Fruit fly (Drosophila melanogaster): Measurements from ENCODE around the gene AIF.

AIF gene

DNA sequence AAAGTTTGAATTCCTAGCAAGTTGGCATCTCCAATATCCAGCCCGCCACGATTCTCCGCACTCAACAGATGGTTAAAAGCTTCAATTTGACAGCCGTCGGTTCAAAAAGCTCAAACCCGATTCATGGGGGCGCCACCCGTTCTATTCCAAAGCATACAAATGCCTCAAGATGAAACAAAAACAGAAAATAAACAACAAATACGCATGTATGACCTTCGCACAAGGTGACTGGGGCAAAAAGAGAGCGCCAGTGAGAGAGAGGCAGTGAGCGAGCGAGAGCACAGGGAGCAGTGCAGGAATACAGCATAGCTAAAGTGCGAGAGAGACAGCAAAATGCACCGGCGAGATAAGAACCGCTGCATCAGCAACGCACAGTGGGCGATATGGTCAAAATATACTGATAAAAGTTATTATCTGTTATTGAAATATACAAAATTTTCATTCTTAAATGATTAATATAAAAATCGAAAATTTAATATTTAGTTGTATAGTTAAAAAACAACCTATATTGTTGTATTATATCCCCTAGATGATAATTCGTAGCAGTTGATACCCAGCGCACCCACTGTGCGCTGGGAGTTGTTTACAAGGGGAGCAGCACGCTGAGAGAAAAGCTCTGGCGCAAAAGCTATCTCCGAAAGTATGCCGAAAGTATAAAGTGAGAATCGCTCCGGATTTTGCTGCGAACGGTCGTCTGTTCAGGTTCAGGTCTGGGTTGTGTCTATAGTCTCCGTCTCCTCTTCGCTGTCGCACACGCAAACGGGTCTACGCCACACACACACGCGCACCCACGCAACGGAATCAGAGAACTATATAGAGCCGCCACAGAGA lies 21.2 kb upstream of the AIF start, which contains the start of gene Glyp (continued):
- TF ChIP-seq Dip2 (GFP tag; IDR thresholded peaks at IDR 0.05) (peak; percentile 37; the same call in 1 of the 2 replicates), CG16813 (GFP tag; IDR thresholded peaks at IDR 0.05; ENCODE audit: partially characterized antibody) (no peak), CG2712 (tag; optimal IDR thresholded peaks at IDR 0.05) (peak; percentile 98), D19A (tag; optimal IDR thresholded peaks at IDR 0.05) (peak; percentile 95), CG14860 (GFP tag; IDR thresholded peaks at IDR 0.05; ENCODE audit: partially characterized antibody) (no peak), ci (GFP tag; IDR thresholded peaks at IDR 0.05) (peak; percentile 89), Scr (GFP tag; IDR thresholded peaks at IDR 0.05; ENCODE audit: partially characterized antibody) (no peak; the same call in 1 of the 2 replicates), CG10565 (GFP tag; optimal IDR thresholded peaks at IDR 0.05) (peak; percentile 81), Camta (GFP tag; optimal IDR thresholded peaks at IDR 0.05) (no peak), CG4707 (GFP tag; optimal IDR thresholded peaks at IDR 0.05) (peak; percentile 99), CG33213 (GFP tag; optimal IDR thresholded peaks at IDR 0.05) (peak; percentile 20), CG31224 (GFP tag; IDR thresholded peaks at IDR 0.05) (peak; percentile 91), CG3407 (GFP tag; optimal IDR thresholded peaks at IDR 0.05) (peak; percentile 93), CG9215 (GFP tag; IDR thresholded peaks at IDR 0.05) (peak; percentile 95), eyg (GFP tag; optimal IDR thresholded peaks at IDR 0.05) (peak; percentile 45), NC2β (GFP tag; optimal IDR thresholded peaks at IDR 0.05) (peak; percentile 42), H2.0 (GFP tag; IDR thresholded peaks at IDR 0.05) (peak; percentile 92), Trl (optimal IDR thresholded peaks at IDR 0.05) (peak; percentile 98), Trl (GFP tag; optimal IDR thresholded peaks at IDR 0.05) (peak; percentile 78), ase (GFP tag; IDR thresholded peaks at IDR 0.05) (peak; percentile 91), Nf-YA (GFP tag; IDR thresholded peaks at IDR 0.05) (peak; percentile 88), z (GFP tag; IDR thresholded peaks at IDR 0.05) (no peak; the same call in 2 of the 3 replicates), fd3F (GFP tag; optimal IDR thresholded peaks at IDR 0.05) (peak; percentile 96), chif (GFP tag; optimal IDR thresholded peaks at IDR 0.05) (peak; percentile 35 to 76), pfk (GFP tag; optimal IDR thresholded peaks at IDR 0.05) (peak; percentile 62), Sox100B (GFP tag; optimal IDR thresholded peaks at IDR 0.05) (peak; percentile 97), B-H1 (GFP tag; IDR thresholded peaks at IDR 0.05) (peak; percentile 92), Hand (GFP tag; optimal IDR thresholded peaks at IDR 0.05) (peak; percentile 98), tap (tag; optimal IDR thresholded peaks at IDR 0.05) (peak; percentile 95), Chrac-16 (GFP tag; optimal IDR thresholded peaks at IDR 0.05) (peak; percentile 94), CG7357 (GFP tag; IDR thresholded peaks at IDR 0.05) (peak; percentile 91), CG10462 (GFP tag; optimal IDR thresholded peaks at IDR 0.05) (peak; percentile 92), CG3838 (GFP tag; optimal IDR thresholded peaks at IDR 0.05) (peak; percentile 66), dpn (GFP tag; optimal IDR thresholded peaks at IDR 0.05) (peak; percentile 61 to 96), HmgZ (tag; optimal IDR thresholded peaks at IDR 0.05) (peak; percentile 96), CG2678 (tag; optimal IDR thresholded peaks at IDR 0.05) (peak; percentile 99), inv (GFP tag; IDR thresholded peaks at IDR 0.05; ENCODE audit: partially characterized antibody) (no peak), wor (GFP tag; IDR thresholded peaks at IDR 0.05) (peak; percentile 92), gsb (GFP tag; IDR thresholded peaks at IDR 0.05) (peak; percentile 89), pita (GFP tag; optimal IDR thresholded peaks at IDR 0.05) (no peak), lab (GFP tag; optimal IDR thresholded peaks at IDR 0.05) (peak; percentile 99), sima (GFP tag; optimal IDR thresholded peaks at IDR 0.05) (no peak), CG6654 (GFP tag; optimal IDR thresholded peaks at IDR 0.05) (peak; percentile 89), CoRest (tag; optimal IDR thresholded peaks at IDR 0.05) (peak; percentile 98), CG4617 (GFP tag; optimal IDR thresholded peaks at IDR 0.05; ENCODE audit: borderline replicate concordance) (peak; percentile 83), zf30C (GFP tag; optimal IDR thresholded peaks at IDR 0.05) (no peak), phol (tag; optimal IDR thresholded peaks at IDR 0.05) (peak; percentile 96), CG18262 (tag; optimal IDR thresholded peaks at IDR 0.05) (peak; percentile 97), CG9437 (GFP tag; optimal IDR thresholded peaks at IDR 0.05) (peak; percentile 93)
